Worm (Caenorhabditis elegans): Measurements from ENCODE around the gene cht-4.

DNA sequence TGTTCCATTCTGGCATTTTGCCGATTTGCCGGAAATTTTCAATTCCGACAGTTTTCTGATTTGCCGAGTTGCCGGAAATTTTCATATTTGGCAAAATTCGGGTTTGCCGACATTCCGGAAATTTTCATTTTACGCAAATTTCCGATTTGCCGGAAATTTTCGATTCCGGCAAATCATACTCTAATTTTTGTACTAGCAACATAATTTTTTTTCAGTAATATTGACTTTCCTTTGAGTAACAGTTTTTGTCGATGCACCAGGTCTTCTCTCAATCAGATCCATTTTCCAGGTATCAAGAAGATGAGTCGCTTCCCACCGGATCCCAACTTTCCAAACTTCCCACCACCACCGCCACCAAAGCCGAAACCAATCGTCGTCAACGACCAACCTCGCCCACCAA is 16.1 kb downstream of the cht-4 start, which contains the start of gene Y22D7AL.3:
- TF ChIP-seq cog-1 (tag; optimal IDR thresholded peaks at IDR 0.05) (no peak), T22C8.4 (GFP tag; IDR thresholded peaks at IDR 0.05) (no peak), med-1 (GFP tag; optimal IDR thresholded peaks at IDR 0.05; ENCODE audit: insufficient read depth) (no peak), flt-1 (GFP tag; IDR thresholded peaks at IDR 0.05) (no peak), ztf-29 (GFP tag; IDR thresholded peaks at IDR 0.05) (no peak), ztf-23 (GFP tag; IDR thresholded peaks at IDR 0.05) (no peak), ref-1 (GFP tag; conservative IDR thresholded peaks at IDR 0.05) (no peak), tab-1 (GFP tag; IDR thresholded peaks at IDR 0.05) (no peak)

Measured in whole organism, midembryonic.